Worm (Caenorhabditis elegans) whole organism, L4 larva: ENCODE measurements around the gene F07A11.1.

Experiments used
- F10B5.3 ChIP-seq: sonication (generic microtip); optimal IDR thresholded peaks from 2 replicates; lab custom pipeline; 2016; ENCODE audit warnings: mild to moderate bottlenecking, missing genetic modification characterization, missing compliant biosample characterization
- F44E2.7 ChIP-seq: fragments of 200-800 bp; sonication (Bioruptor generic); IDR thresholded peaks from 2 replicates; pipeline ENCODE4 v2.1.2; 2022; ENCODE audit warnings: missing genetic modification characterization, missing compliant biosample characterization
- T20F7.1 ChIP-seq: fragments of 200-800 bp; sonication (Bioruptor generic); optimal IDR thresholded peaks from 2 replicates; lab custom pipeline; 2018; ENCODE audit warnings: mild to moderate bottlenecking, missing genetic modification characterization, missing compliant biosample characterization
- Y75B8A.6 ChIP-seq: fragments of 200-800 bp; sonication (Bioruptor generic); IDR thresholded peaks from 2 replicates; pipeline ENCODE4 v1.3.6; 2022; ENCODE audit warnings: missing genetic modification reagents, missing genetic modification characterization, missing compliant biosample characterization
- ZK337.2 ChIP-seq: fragments of 200-800 bp; sonication (Bioruptor generic); IDR thresholded peaks from 2 replicates; pipeline ENCODE4 v1.3.6; 2022; ENCODE audit warnings: missing genetic modification reagents, missing genetic modification characterization, missing compliant biosample characterization
- ZK546.5 ChIP-seq, 2 experiments: sonication (generic microtip); optimal IDR thresholded peaks; 2 replicates each; lab custom pipeline; 2017; ENCODE audit warnings: missing biosample characterization in 2 of 2, missing genetic modification characterization in 2 of 2
- aly-2 ChIP-seq: sonication (generic microtip); optimal IDR thresholded peaks from 2 replicates; lab custom pipeline; 2018; ENCODE audit warnings: missing biosample characterization, missing genetic modification characterization
- ama-1 ChIP-seq: fragments of 150-350 bp; optimal IDR thresholded peaks from 2 replicates; lab custom pipeline; 2014; ENCODE audit warnings: inconsistent platforms, mixed read lengths
- ceh-32 ChIP-seq: sonication (generic microtip); optimal IDR thresholded peaks from 2 replicates; lab custom pipeline; 2016; ENCODE audit warnings: mild to moderate bottlenecking, missing genetic modification characterization, missing compliant biosample characterization; ENCODE audit not compliant: poor library complexity
- ceh-62 ChIP-seq: sonication (generic microtip); optimal IDR thresholded peaks from 2 replicates; lab custom pipeline; 2017; ENCODE audit warnings: missing biosample characterization, missing genetic modification characterization
- ces-1 ChIP-seq: fragments of 150-350 bp; sonication (generic microtip); optimal IDR thresholded peaks from 4 replicates; lab custom pipeline; 2014; ENCODE audit warnings: missing biosample characterization, missing genetic modification reagents, missing genetic modification characterization
- daf-19 ChIP-seq: fragments of 200-800 bp; sonication (Bioruptor generic); conservative IDR thresholded peaks from 2 replicates; pipeline ENCODE4 v1.3.6; 2022; ENCODE audit warnings: missing genetic modification characterization, missing compliant biosample characterization
- daf-8 ChIP-seq: fragments of 200-800 bp; sonication (Bioruptor generic); IDR thresholded peaks from 2 replicates; pipeline ENCODE4 v1.3.6; 2022; ENCODE audit warnings: missing genetic modification characterization, missing compliant biosample characterization
- dmd-6 ChIP-seq: fragments of 200-800 bp; sonication (Bioruptor generic); IDR thresholded peaks from 2 replicates; pipeline ENCODE4 v1.3.6; 2022; ENCODE audit warnings: missing genetic modification reagents, missing genetic modification characterization, missing compliant biosample characterization
- dmd-9 ChIP-seq: fragments of 200-800 bp; sonication (Bioruptor generic); IDR thresholded peaks from 2 replicates; pipeline ENCODE4 v1.3.6; 2022; ENCODE audit warnings: missing genetic modification reagents, missing genetic modification characterization, missing compliant biosample characterization
- duxl-1 ChIP-seq: sonication (generic microtip); optimal IDR thresholded peaks from 2 replicates; lab custom pipeline; 2016; ENCODE audit warnings: mild to moderate bottlenecking, missing genetic modification characterization, moderate library complexity, missing compliant biosample characterization; ENCODE audit not compliant: poor library complexity
- dve-1 ChIP-seq: sonication (generic microtip); optimal IDR thresholded peaks from 2 replicates; lab custom pipeline; 2017; ENCODE audit warnings: antibody characterized with exemption, mild to moderate bottlenecking, missing genetic modification characterization, missing compliant biosample characterization; ENCODE audit not compliant: insufficient read depth
- egl-43 ChIP-seq: fragments of 200-800 bp; sonication (Bioruptor generic); IDR thresholded peaks from 2 replicates; pipeline ENCODE4 v1.3.6; 2022; ENCODE audit warnings: missing genetic modification reagents, missing genetic modification characterization, missing compliant biosample characterization
- fos-1 ChIP-seq: fragments of 150-350 bp; optimal IDR thresholded peaks from 2 replicates; lab custom pipeline; 2014; ENCODE audit warnings: missing biosample characterization, missing genetic modification characterization
- hif-1 ChIP-seq, 2 experiments: sonication (generic microtip); optimal IDR thresholded peaks; 2 replicates each; lab custom pipeline; 2016 to 2017; ENCODE audit warnings: missing compliant biosample characterization in 2 of 2, missing genetic modification characterization in 2 of 2, missing genetic modification reagents in 2 of 2, missing genotype in 2 of 2, mild to moderate bottlenecking in 1 of 2
- hmg-1.1 ChIP-seq: fragments of 200-800 bp; sonication (Bioruptor generic); IDR thresholded peaks from 2 replicates; pipeline ENCODE4 v1.3.6; 2022; ENCODE audit warnings: missing genetic modification reagents, missing genetic modification characterization, missing compliant biosample characterization
- jun-1 ChIP-seq: fragments of 150-350 bp; optimal IDR thresholded peaks from 2 replicates; lab custom pipeline; 2014; ENCODE audit warnings: missing biosample characterization, missing genetic modification reagents, missing genetic modification characterization
- lin-13 ChIP-seq: fragments of 150-350 bp; optimal IDR thresholded peaks from 2 replicates; lab custom pipeline; 2014; ENCODE audit warnings: missing biosample characterization, missing genetic modification reagents, missing genetic modification characterization
- lin-15B ChIP-seq: fragments of 150-350 bp; sonication (generic microtip); optimal IDR thresholded peaks from 3 replicates; lab custom pipeline; 2014; ENCODE audit warnings: missing biosample characterization, missing genetic modification characterization
- lin-39 ChIP-seq: fragments of 150-350 bp; optimal IDR thresholded peaks from 2 replicates; lab custom pipeline; 2014; ENCODE audit warnings: missing biosample characterization, missing genetic modification reagents, missing genetic modification characterization
- madf-9 ChIP-seq: fragments of 200-800 bp; sonication (Bioruptor generic); conservative IDR thresholded peaks from 2 replicates; pipeline ENCODE4 v1.3.6; 2022; ENCODE audit warnings: missing genetic modification reagents, missing genetic modification characterization, missing compliant biosample characterization
- mdl-1 ChIP-seq, 2 experiments: fragments of 150-350 bp in 1 of 2; sonication (generic microtip) in 1 of 2; optimal IDR thresholded peaks; 2 replicates each; lab custom pipeline; 2014 to 2017; ENCODE audit warnings: missing biosample characterization in 2 of 2, missing genetic modification characterization in 2 of 2
- mdt-29 ChIP-seq: fragments of 200-800 bp; sonication (Bioruptor generic); IDR thresholded peaks from 2 replicates; pipeline ENCODE4 v1.3.6; 2022; ENCODE audit warnings: missing genetic modification reagents, missing genetic modification characterization, missing compliant biosample characterization
- mep-1 ChIP-seq: fragments of 150-350 bp; sonication (generic microtip); optimal IDR thresholded peaks from 3 replicates; lab custom pipeline; 2014; ENCODE audit warnings: missing biosample characterization, missing genetic modification characterization
- mes-2 ChIP-seq: sonication (generic microtip); optimal IDR thresholded peaks from 2 replicates; lab custom pipeline; 2016; ENCODE audit warnings: missing genotype, mild to moderate bottlenecking, missing genetic modification characterization, missing compliant biosample characterization; ENCODE audit not compliant: poor library complexity, severe bottlenecking
- mxl-2 ChIP-seq: fragments of 200-800 bp; sonication (Bioruptor generic); conservative IDR thresholded peaks from 2 replicates; pipeline ENCODE4 v1.3.6; 2022; ENCODE audit warnings: missing genetic modification reagents, missing genetic modification characterization, missing compliant biosample characterization
- mxl-3 ChIP-seq: fragments of 200-800 bp; sonication (Bioruptor generic); optimal IDR thresholded peaks from 2 replicates; lab custom pipeline; 2018; ENCODE audit warnings: mild to moderate bottlenecking, missing genetic modification characterization, missing compliant biosample characterization
- nhr-10 ChIP-seq: fragments of 150-350 bp; optimal IDR thresholded peaks from 2 replicates; lab custom pipeline; 2014; ENCODE audit warnings: missing biosample characterization, missing genetic modification characterization
- nhr-11 ChIP-seq: fragments of 150-350 bp; optimal IDR thresholded peaks from 2 replicates; lab custom pipeline; 2014; ENCODE audit warnings: missing biosample characterization, missing genetic modification characterization
- nhr-237 ChIP-seq: sonication (generic microtip); optimal IDR thresholded peaks from 2 replicates; lab custom pipeline; 2017; ENCODE audit warnings: missing biosample characterization, missing genetic modification characterization
- nhr-28 ChIP-seq: fragments of 150-350 bp; optimal IDR thresholded peaks from 2 replicates; lab custom pipeline; 2014; ENCODE audit warnings: missing biosample characterization, missing genetic modification characterization
- nhr-41 ChIP-seq: fragments of 200-800 bp; sonication (Bioruptor generic); IDR thresholded peaks from 2 replicates; pipeline ENCODE4 v1.3.6; 2022; ENCODE audit warnings: missing genetic modification reagents, missing genetic modification characterization, missing compliant biosample characterization
- nhr-48 ChIP-seq: sonication (generic microtip); optimal IDR thresholded peaks from 2 replicates; lab custom pipeline; 2016; ENCODE audit warnings: mild to moderate bottlenecking, missing genetic modification characterization, missing compliant biosample characterization
- nhr-76 ChIP-seq: fragments of 150-350 bp; optimal IDR thresholded peaks from 2 replicates; lab custom pipeline; 2014; ENCODE audit warnings: missing biosample characterization, missing genetic modification characterization
- pha-4 ChIP-seq, 2 experiments: fragments of 150-350 bp in 1 of 2; fragments of 200-800 bp in 1 of 2; sonication (Bioruptor generic) in 1 of 2; IDR thresholded peaks in 1 of 2; optimal IDR thresholded peaks in 1 of 2; 2 replicates each; pipeline versions ENCODE4 v1.3.6 to Lab custom; 2014 to 2022; ENCODE audit warnings: missing genetic modification characterization in 2 of 2, missing genetic modification reagents in 2 of 2, missing biosample characterization in 1 of 2, missing compliant biosample characterization in 1 of 2
- rbr-2 ChIP-seq: sonication (generic microtip); optimal IDR thresholded peaks from 2 replicates; lab custom pipeline; 2016; ENCODE audit warnings: missing genotype, missing genetic modification characterization, missing compliant biosample characterization
- sdz-12 ChIP-seq: fragments of 200-800 bp; sonication (Bioruptor generic); optimal IDR thresholded peaks from 2 replicates; lab custom pipeline; 2018; ENCODE audit warnings: mild to moderate bottlenecking, missing genetic modification characterization, missing compliant biosample characterization
- set-16 ChIP-seq: fragments of 200-800 bp; sonication (Bioruptor generic); IDR thresholded peaks from 2 replicates; pipeline ENCODE4 v1.3.6; 2022; ENCODE audit warnings: missing genetic modification reagents, missing genetic modification characterization, missing compliant biosample characterization
- snpc-4 ChIP-seq: fragments of 150-350 bp; optimal IDR thresholded peaks from 2 replicates; lab custom pipeline; 2014; ENCODE audit warnings: missing biosample characterization, missing genetic modification characterization
- spr-1 ChIP-seq: sonication (generic microtip); optimal IDR thresholded peaks from 2 replicates; lab custom pipeline; 2016; ENCODE audit warnings: mild to moderate bottlenecking, missing genetic modification characterization, missing compliant biosample characterization
- spr-3 ChIP-seq: fragments of 200-800 bp; sonication (Bioruptor generic); optimal IDR thresholded peaks from 2 replicates; lab custom pipeline; 2018; ENCODE audit warnings: mild to moderate bottlenecking, missing genetic modification characterization, missing compliant biosample characterization
- tra-1 ChIP-seq: fragments of 200-800 bp; sonication (Bioruptor generic); IDR thresholded peaks from 2 replicates; pipeline ENCODE4 v1.3.6; 2022; ENCODE audit warnings: missing genetic modification reagents, missing genetic modification characterization, missing compliant biosample characterization
- zfp-2 ChIP-seq: sonication (generic microtip); optimal IDR thresholded peaks from 2 replicates; lab custom pipeline; 2016; ENCODE audit warnings: mild to moderate bottlenecking, missing genetic modification characterization, missing compliant biosample characterization
- zfp-3 ChIP-seq: fragments of 200-800 bp; sonication (Bioruptor generic); conservative IDR thresholded peaks from 2 replicates; pipeline ENCODE4 v1.3.6; 2022; ENCODE audit warnings: missing genetic modification reagents, missing genetic modification characterization, missing compliant biosample characterization
- zip-11 ChIP-seq: fragments of 200-800 bp; sonication (Bioruptor generic); IDR thresholded peaks from 2 replicates; pipeline ENCODE4 v1.3.6; 2022; ENCODE audit warnings: missing genetic modification characterization, missing compliant biosample characterization
- zip-2 ChIP-seq: fragments of 150-350 bp; optimal IDR thresholded peaks from 2 replicates; lab custom pipeline; 2014; ENCODE audit warnings: missing biosample characterization, missing genetic modification characterization
- ztf-11 ChIP-seq: fragments of 150-350 bp; optimal IDR thresholded peaks from 2 replicates; lab custom pipeline; 2014; ENCODE audit warnings: missing biosample characterization, missing genetic modification characterization

Gene F07A11.1

DNA sequence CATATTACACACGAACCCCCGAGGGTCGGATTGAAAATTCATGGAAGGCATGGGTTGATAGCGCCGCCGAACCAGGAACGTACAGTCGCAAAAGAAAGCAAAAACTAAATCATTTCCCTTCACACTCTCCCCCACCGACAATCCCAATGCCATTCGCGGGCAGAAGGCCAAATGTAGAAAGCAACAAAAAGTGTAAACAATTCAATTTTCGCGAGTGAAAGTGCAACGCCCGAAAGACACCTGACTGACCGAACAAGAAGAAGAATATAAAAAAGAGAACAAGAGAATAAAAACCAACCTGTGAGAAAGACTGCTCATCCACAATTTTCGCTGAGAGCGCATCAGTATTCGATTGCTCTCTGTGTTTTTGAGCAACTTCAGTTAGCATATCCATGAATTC lies 25.8 kb upstream of the F07A11.1 start (continued):
- no peak for TF ChIP-seq T20F7.1 (GFP tag; lab: Kevin White, UChicago)
- TF ChIP-seq lin-15B (tag; lab: Kevin White, UChicago): no peak
- TF ChIP-seq daf-8 (GFP tag; lab: Robert Waterston, UW): no peak
- TF ChIP-seq F44E2.7: no peak
- TF ChIP-seq zfp-3 (GFP tag; lab: Robert Waterston, UW): no peak
- TF ChIP-seq nhr-10: peak; percentile 32
- TF ChIP-seq nhr-76 (tag; lab: Kevin White, UChicago): no peak
- no peak for TF ChIP-seq F10B5.3 (tag; lab: Kevin White, UChicago)
- no peak for TF ChIP-seq dve-1 (tag; lab: Kevin White, UChicago)
- TF ChIP-seq snpc-4 (tag; lab: Kevin White, UChicago): no peak
- TF ChIP-seq mxl-2 (GFP tag; lab: Robert Waterston, UW): no peak
- TF ChIP-seq mes-2: no peak
- TF ChIP-seq rbr-2 (tag; lab: Kevin White, UChicago): no peak
- no peak for TF ChIP-seq dmd-9 (GFP tag; lab: Robert Waterston, UW)
- TF ChIP-seq nhr-41 (GFP tag; lab: Robert Waterston, UW): no peak
- TF ChIP-seq mdl-1 (tag; optimal IDR thresholded peaks at IDR 0.05; lab: Kevin White, UChicago): peak in 1 of 2 experiments; percentile 40
- TF ChIP-seq sdz-12 (GFP tag; lab: Kevin White, UChicago): no peak
- peak; percentile 16; the same call in 1 of the 2 replicates for TF ChIP-seq dmd-6 (GFP tag; lab: Robert Waterston, UW)
- TF ChIP-seq Y75B8A.6 (GFP tag; lab: Robert Waterston, UW): no peak
- no peak for TF ChIP-seq ZK337.2 (GFP tag; lab: Robert Waterston, UW)
- peak; percentile 21 for TF ChIP-seq mxl-3 (GFP tag; lab: Kevin White, UChicago)
- TF ChIP-seq nhr-11 (tag; lab: Kevin White, UChicago): peak; percentile 28
- TF ChIP-seq spr-3 (GFP tag; lab: Kevin White, UChicago): no peak
- TF ChIP-seq set-16: no peak
- peak; percentile 44 for TF ChIP-seq nhr-48 (tag; lab: Kevin White, UChicago)
- no peak for TF ChIP-seq pha-4 (GFP tag; IDR thresholded peaks at IDR 0.05; lab: Robert Waterston, UW)
- no peak for TF ChIP-seq pha-4 (tag; optimal IDR thresholded peaks at IDR 0.05; lab: Kevin White, UChicago)
- TF ChIP-seq zip-11 (GFP tag; lab: Robert Waterston, UW): no peak
- peak; percentile 82 for TF ChIP-seq mep-1 (tag; lab: Kevin White, UChicago)
- no peak for TF ChIP-seq ZK546.5 (tag; optimal IDR thresholded peaks at IDR 0.05; lab: Kevin White, UChicago)
- no peak for TF ChIP-seq fos-1
- TF ChIP-seq mdt-29 (GFP tag; lab: Robert Waterston, UW): no peak
- TF ChIP-seq aly-2: peak; percentile 38
- TF ChIP-seq egl-43 (GFP tag; lab: Robert Waterston, UW): no peak
- TF ChIP-seq duxl-1 (tag; lab: Kevin White, UChicago): no peak
- TF ChIP-seq hmg-1.1 (GFP tag; lab: Robert Waterston, UW): 0 out of 2 replicates have a peak, but pooled peaks have one; percentile 10
- no peak for TF ChIP-seq jun-1 (tag; lab: Kevin White, UChicago)
- no peak for TF ChIP-seq daf-19 (GFP tag; lab: Robert Waterston, UW)
- TF ChIP-seq ceh-32 (tag; lab: Kevin White, UChicago): no peak
- TF ChIP-seq ama-1 (lab: Kevin White, UChicago): peak; percentile 90
- no peak for TF ChIP-seq nhr-237 (tag; lab: Kevin White, UChicago)
- no peak for TF ChIP-seq hif-1 (tag; optimal IDR thresholded peaks at IDR 0.05; lab: Kevin White, UChicago)
- TF ChIP-seq ceh-62 (tag; lab: Kevin White, UChicago): no peak
- no peak for TF ChIP-seq tra-1 (GFP tag; lab: Robert Waterston, UW)
- TF ChIP-seq madf-9 (GFP tag; lab: Robert Waterston, UW): no peak
- no peak for TF ChIP-seq ztf-11 (tag; lab: Kevin White, UChicago)
- TF ChIP-seq zfp-2 (tag; lab: Kevin White, UChicago): no peak
- peak; percentile 67 for TF ChIP-seq nhr-28 (tag; lab: Kevin White, UChicago)
- no peak for TF ChIP-seq spr-1 (tag; lab: Kevin White, UChicago)
- TF ChIP-seq lin-13 (GFP tag; lab: Kevin White, UChicago): no peak
- no peak for TF ChIP-seq lin-39 (tag; lab: Kevin White, UChicago)
- TF ChIP-seq ces-1: no peak
- TF ChIP-seq zip-2 (tag; lab: Kevin White, UChicago): no peak
